Worm (Caenorhabditis elegans) whole organism, L4 larva: ENCODE data around the gene chil-18.

Experiments
- D1046.2 ChIP-seq: fragments of 200-800 bp; sonication (Bioruptor generic); IDR thresholded peaks from 2 replicates; pipeline ENCODE4 v1.3.6; 2022; ENCODE audit warnings: missing genetic modification characterization, missing compliant biosample characterization
- F10B5.3 ChIP-seq: sonication (generic microtip); optimal IDR thresholded peaks from 2 replicates; lab custom pipeline; 2016; ENCODE audit warnings: mild to moderate bottlenecking, missing genetic modification characterization, missing compliant biosample characterization
- F44E2.7 ChIP-seq: fragments of 200-800 bp; sonication (Bioruptor generic); IDR thresholded peaks from 2 replicates; pipeline ENCODE4 v2.1.2; 2022; ENCODE audit warnings: missing genetic modification characterization, missing compliant biosample characterization
- T20F7.1 ChIP-seq: fragments of 200-800 bp; sonication (Bioruptor generic); optimal IDR thresholded peaks from 2 replicates; lab custom pipeline; 2018; ENCODE audit warnings: mild to moderate bottlenecking, missing genetic modification characterization, missing compliant biosample characterization
- T26A8.4 ChIP-seq: fragments of 200-800 bp; sonication (Bioruptor generic); IDR thresholded peaks from 2 replicates; pipeline ENCODE4 v1.3.6; 2022; ENCODE audit warnings: missing genetic modification characterization, missing compliant biosample characterization
- Y75B8A.6 ChIP-seq: fragments of 200-800 bp; sonication (Bioruptor generic); IDR thresholded peaks from 2 replicates; pipeline ENCODE4 v1.3.6; 2022; ENCODE audit warnings: missing genetic modification reagents, missing genetic modification characterization, missing compliant biosample characterization
- ZK337.2 ChIP-seq: fragments of 200-800 bp; sonication (Bioruptor generic); IDR thresholded peaks from 2 replicates; pipeline ENCODE4 v1.3.6; 2022; ENCODE audit warnings: missing genetic modification reagents, missing genetic modification characterization, missing compliant biosample characterization
- ZK546.5 ChIP-seq, 2 experiments: sonication (generic microtip); optimal IDR thresholded peaks; 2 replicates each; lab custom pipeline; 2017; ENCODE audit warnings: missing biosample characterization in 2 of 2, missing genetic modification characterization in 2 of 2
- aly-2 ChIP-seq: sonication (generic microtip); optimal IDR thresholded peaks from 2 replicates; lab custom pipeline; 2018; ENCODE audit warnings: missing biosample characterization, missing genetic modification characterization
- ama-1 ChIP-seq: fragments of 150-350 bp; optimal IDR thresholded peaks from 2 replicates; lab custom pipeline; 2014; ENCODE audit warnings: inconsistent platforms, mixed read lengths
- arid-1 ChIP-seq: fragments of 200-800 bp; sonication (Bioruptor generic); conservative IDR thresholded peaks from 2 replicates; pipeline ENCODE4 v1.3.6; 2022; ENCODE audit warnings: missing genetic modification reagents, missing genetic modification characterization, missing compliant biosample characterization
- attf-4 ChIP-seq: sonication (generic microtip); optimal IDR thresholded peaks from 3 replicates; lab custom pipeline; 2017; ENCODE audit warnings: missing biosample characterization, missing genetic modification characterization
- ceh-32 ChIP-seq: sonication (generic microtip); optimal IDR thresholded peaks from 2 replicates; lab custom pipeline; 2016; ENCODE audit warnings: mild to moderate bottlenecking, missing genetic modification characterization, missing compliant biosample characterization; ENCODE audit not compliant: poor library complexity
- ces-1 ChIP-seq: fragments of 150-350 bp; sonication (generic microtip); optimal IDR thresholded peaks from 4 replicates; lab custom pipeline; 2014; ENCODE audit warnings: missing biosample characterization, missing genetic modification reagents, missing genetic modification characterization
- cey-2 ChIP-seq: sonication (generic microtip); optimal IDR thresholded peaks from 3 replicates; lab custom pipeline; 2017; ENCODE audit warnings: missing genetic modification characterization, mild to moderate bottlenecking, missing compliant biosample characterization, antibody characterized with exemption, borderline replicate concordance; ENCODE audit not compliant: insufficient read depth
- ctbp-1 ChIP-seq: fragments of 200-800 bp; sonication (Bioruptor generic); IDR thresholded peaks from 2 replicates; pipeline ENCODE4 v1.3.6; 2022; ENCODE audit warnings: missing genetic modification reagents, missing genetic modification characterization, missing compliant biosample characterization
- daf-12 ChIP-seq: fragments of 150-350 bp; optimal IDR thresholded peaks from 2 replicates; lab custom pipeline; 2014; ENCODE audit warnings: missing biosample characterization, missing genetic modification reagents, missing genetic modification characterization
- daf-16 ChIP-seq, 3 experiments: sonication (generic microtip); optimal IDR thresholded peaks; 2 replicates each; lab custom pipeline; 2016 to 2017; ENCODE audit warnings: missing genetic modification characterization in 3 of 3, missing genetic modification reagents in 3 of 3, mild to moderate bottlenecking in 2 of 3, missing compliant biosample characterization in 2 of 3, missing biosample characterization in 1 of 3, moderate library complexity in 1 of 3
- dmd-6 ChIP-seq: fragments of 200-800 bp; sonication (Bioruptor generic); IDR thresholded peaks from 2 replicates; pipeline ENCODE4 v1.3.6; 2022; ENCODE audit warnings: missing genetic modification reagents, missing genetic modification characterization, missing compliant biosample characterization
- dmd-8 ChIP-seq: fragments of 200-800 bp; sonication (Bioruptor generic); IDR thresholded peaks from 2 replicates; pipeline ENCODE4 v1.3.6; 2022; ENCODE audit warnings: missing genetic modification characterization, missing compliant biosample characterization
- dpl-1 ChIP-seq: fragments of 150-350 bp; optimal IDR thresholded peaks from 2 replicates; lab custom pipeline; 2014; ENCODE audit warnings: missing biosample characterization, missing genetic modification reagents, missing genetic modification characterization
- dve-1 ChIP-seq: sonication (generic microtip); optimal IDR thresholded peaks from 2 replicates; lab custom pipeline; 2017; ENCODE audit warnings: antibody characterized with exemption, mild to moderate bottlenecking, missing genetic modification characterization, missing compliant biosample characterization; ENCODE audit not compliant: insufficient read depth
- egl-27 ChIP-seq: sonication (generic microtip); optimal IDR thresholded peaks from 3 replicates; lab custom pipeline; 2017; ENCODE audit warnings: missing biosample characterization, missing genetic modification reagents, missing genetic modification characterization
- egl-43 ChIP-seq: fragments of 200-800 bp; sonication (Bioruptor generic); IDR thresholded peaks from 2 replicates; pipeline ENCODE4 v1.3.6; 2022; ENCODE audit warnings: missing genetic modification reagents, missing genetic modification characterization, missing compliant biosample characterization
- fkh-10 ChIP-seq: fragments of 150-350 bp; optimal IDR thresholded peaks from 2 replicates; lab custom pipeline; 2014; ENCODE audit warnings: missing biosample characterization, missing genetic modification reagents, missing genetic modification characterization
- hif-1 ChIP-seq, 2 experiments: sonication (generic microtip); optimal IDR thresholded peaks; 2 replicates each; lab custom pipeline; 2016 to 2017; ENCODE audit warnings: missing compliant biosample characterization in 2 of 2, missing genetic modification characterization in 2 of 2, missing genetic modification reagents in 2 of 2, missing genotype in 2 of 2, mild to moderate bottlenecking in 1 of 2
- hlh-11 ChIP-seq: fragments of 200-800 bp; sonication (Bioruptor generic); optimal IDR thresholded peaks from 2 replicates; lab custom pipeline; 2018; ENCODE audit warnings: mild to moderate bottlenecking, missing genetic modification characterization, missing compliant biosample characterization
- hlh-30 ChIP-seq: sonication (generic microtip); optimal IDR thresholded peaks from 2 replicates; lab custom pipeline; 2017; ENCODE audit warnings: antibody characterized with exemption, mild to moderate bottlenecking, missing genetic modification characterization, missing compliant biosample characterization; ENCODE audit not compliant: insufficient read depth
- hmg-1.1 ChIP-seq: fragments of 200-800 bp; sonication (Bioruptor generic); IDR thresholded peaks from 2 replicates; pipeline ENCODE4 v1.3.6; 2022; ENCODE audit warnings: missing genetic modification reagents, missing genetic modification characterization, missing compliant biosample characterization
- jun-1 ChIP-seq: fragments of 150-350 bp; optimal IDR thresholded peaks from 2 replicates; lab custom pipeline; 2014; ENCODE audit warnings: missing biosample characterization, missing genetic modification reagents, missing genetic modification characterization
- lim-7 ChIP-seq: fragments of 200-800 bp; sonication (Bioruptor generic); IDR thresholded peaks from 2 replicates; pipeline ENCODE4 v1.3.6; 2022; ENCODE audit warnings: missing genetic modification characterization, missing compliant biosample characterization
- lin-15B ChIP-seq: fragments of 150-350 bp; sonication (generic microtip); optimal IDR thresholded peaks from 3 replicates; lab custom pipeline; 2014; ENCODE audit warnings: missing biosample characterization, missing genetic modification characterization
- lin-29 ChIP-seq: fragments of 200-800 bp; sonication (Bioruptor generic); IDR thresholded peaks from 2 replicates; pipeline ENCODE4 v1.3.6; 2022; ENCODE audit warnings: missing genetic modification reagents, missing genetic modification characterization, missing compliant biosample characterization
- lin-38 ChIP-seq: fragments of 200-800 bp; sonication (Bioruptor generic); IDR thresholded peaks from 2 replicates; pipeline ENCODE4 v1.3.6; 2022; ENCODE audit warnings: missing genetic modification reagents, missing genetic modification characterization, missing compliant biosample characterization
- lir-3 ChIP-seq: sonication (generic microtip); optimal IDR thresholded peaks from 2 replicates; lab custom pipeline; 2016; ENCODE audit warnings: mild to moderate bottlenecking, missing genetic modification characterization, missing compliant biosample characterization
- lsy-2 ChIP-seq, 2 experiments: fragments of 150-350 bp in 1 of 2; sonication (generic microtip) in 1 of 2; optimal IDR thresholded peaks; 2 replicates each; lab custom pipeline; 2014 to 2017; ENCODE audit warnings: missing biosample characterization in 2 of 2, missing genetic modification characterization in 2 of 2
- madf-5 ChIP-seq, 2 experiments: fragments of 200-800 bp; sonication (Bioruptor generic); IDR thresholded peaks; 2 replicates each; pipeline ENCODE4 v1.3.6; 2022; ENCODE audit warnings: missing compliant biosample characterization in 2 of 2, missing genetic modification characterization in 2 of 2
- mdt-29 ChIP-seq: fragments of 200-800 bp; sonication (Bioruptor generic); IDR thresholded peaks from 2 replicates; pipeline ENCODE4 v1.3.6; 2022; ENCODE audit warnings: missing genetic modification reagents, missing genetic modification characterization, missing compliant biosample characterization
- mxl-2 ChIP-seq: fragments of 200-800 bp; sonication (Bioruptor generic); conservative IDR thresholded peaks from 2 replicates; pipeline ENCODE4 v1.3.6; 2022; ENCODE audit warnings: missing genetic modification reagents, missing genetic modification characterization, missing compliant biosample characterization
- nhr-111 ChIP-seq: fragments of 200-800 bp; sonication (Bioruptor generic); optimal IDR thresholded peaks from 2 replicates; lab custom pipeline; 2018; ENCODE audit warnings: mild to moderate bottlenecking, missing genetic modification characterization, missing compliant biosample characterization
- nhr-77 ChIP-seq: fragments of 150-350 bp; optimal IDR thresholded peaks from 2 replicates; lab custom pipeline; 2014; ENCODE audit warnings: missing biosample characterization, missing genetic modification characterization
- pha-4 ChIP-seq, 2 experiments: fragments of 150-350 bp in 1 of 2; fragments of 200-800 bp in 1 of 2; sonication (Bioruptor generic) in 1 of 2; IDR thresholded peaks in 1 of 2; optimal IDR thresholded peaks in 1 of 2; 2 replicates each; pipeline versions ENCODE4 v1.3.6 to Lab custom; 2014 to 2022; ENCODE audit warnings: missing genetic modification characterization in 2 of 2, missing genetic modification reagents in 2 of 2, missing biosample characterization in 1 of 2, missing compliant biosample characterization in 1 of 2
- pqm-1 ChIP-seq: sonication (generic microtip); optimal IDR thresholded peaks from 2 replicates; lab custom pipeline; 2017; ENCODE audit warnings: missing biosample characterization, missing genetic modification characterization
- saeg-2 ChIP-seq: fragments of 200-800 bp; sonication (Bioruptor generic); IDR thresholded peaks from 2 replicates; pipeline ENCODE4 v1.3.6; 2022; ENCODE audit warnings: missing genetic modification reagents, missing genetic modification characterization, missing compliant biosample characterization
- sdz-12 ChIP-seq: fragments of 200-800 bp; sonication (Bioruptor generic); optimal IDR thresholded peaks from 2 replicates; lab custom pipeline; 2018; ENCODE audit warnings: mild to moderate bottlenecking, missing genetic modification characterization, missing compliant biosample characterization
- skn-1 ChIP-seq: fragments of 150-350 bp; optimal IDR thresholded peaks from 2 replicates; lab custom pipeline; 2014; ENCODE audit warnings: missing biosample characterization, missing genetic modification characterization
- tra-1 ChIP-seq: fragments of 200-800 bp; sonication (Bioruptor generic); IDR thresholded peaks from 2 replicates; pipeline ENCODE4 v1.3.6; 2022; ENCODE audit warnings: missing genetic modification reagents, missing genetic modification characterization, missing compliant biosample characterization
- unc-130 ChIP-seq: sonication (generic microtip); optimal IDR thresholded peaks from 2 replicates; lab custom pipeline; 2016; ENCODE audit warnings: missing genetic modification reagents, missing genetic modification characterization, missing compliant biosample characterization
- vab-7 ChIP-seq: fragments of 200-800 bp; sonication (Bioruptor generic); IDR thresholded peaks from 2 replicates; pipeline ENCODE4 v1.3.6; 2022; ENCODE audit warnings: missing genetic modification reagents, missing genetic modification characterization, missing compliant biosample characterization
- zip-2 ChIP-seq: fragments of 150-350 bp; optimal IDR thresholded peaks from 2 replicates; lab custom pipeline; 2014; ENCODE audit warnings: missing biosample characterization, missing genetic modification characterization

Gene chil-18

ce11 chrII:9468414-9468813 lies 20.3 kb downstream of the chil-18 start, which contains the start of gene chil-23:
chil-23 (minus strand) TSS chrII:9468611.
- TF ChIP-seq dve-1 (tag; lab: Kevin White, UChicago) (peak; percentile 81), ceh-32 (tag; lab: Kevin White, UChicago) (no peak), T26A8.4 (GFP tag; lab: Robert Waterston, UW) (no peak), arid-1 (no peak), nhr-77 (tag; lab: Kevin White, UChicago) (peak; percentile 87), zip-2 (tag; lab: Kevin White, UChicago) (no peak), attf-4 (no peak), vab-7 (no peak), ZK337.2 (GFP tag; lab: Robert Waterston, UW) (no peak), daf-12 (no peak), cey-2 (tag; lab: Kevin White, UChicago) (no peak), fkh-10 (GFP tag; lab: Kevin White, UChicago) (no peak), Y75B8A.6 (GFP tag; lab: Robert Waterston, UW) (no peak), unc-130 (GFP tag; lab: Kevin White, UChicago) (no peak), T20F7.1 (GFP tag; lab: Kevin White, UChicago) (peak; percentile 28), mxl-2 (GFP tag; lab: Robert Waterston, UW) (no peak), dmd-8 (GFP tag; lab: Robert Waterston, UW) (no peak), nhr-111 (GFP tag; lab: Kevin White, UChicago) (no peak), madf-5 (GFP tag; IDR thresholded peaks at IDR 0.05; lab: Robert Waterston, UW) (no peak), aly-2 (no peak), pqm-1 (tag; lab: Kevin White, UChicago) (peak; percentile 99), lir-3 (tag; lab: Kevin White, UChicago) (no peak), egl-43 (GFP tag; lab: Robert Waterston, UW) (no peak), pha-4 (GFP tag; IDR thresholded peaks at IDR 0.05; lab: Robert Waterston, UW) (no peak), pha-4 (tag; optimal IDR thresholded peaks at IDR 0.05; lab: Kevin White, UChicago) (no peak), hlh-30 (tag; lab: Kevin White, UChicago) (no peak), hmg-1.1 (no peak), tra-1 (GFP tag; lab: Robert Waterston, UW) (no peak), saeg-2 (no peak), ces-1 (no peak), hlh-11 (no peak), daf-16 (GFP tag; optimal IDR thresholded peaks at IDR 0.05; lab: Kevin White, UChicago) (no peak), daf-16 (tag; optimal IDR thresholded peaks at IDR 0.05; lab: Kevin White, UChicago) (peak; percentile 70), sdz-12 (no peak), ama-1 (lab: Kevin White, UChicago) (no peak), lin-29 (GFP tag; lab: Robert Waterston, UW) (no peak), F44E2.7 (GFP tag; lab: Robert Waterston, UW) (no peak), F10B5.3 (tag; lab: Kevin White, UChicago) (no peak), dmd-6 (GFP tag; lab: Robert Waterston, UW) (peak; percentile 89), dpl-1 (GFP tag; lab: Kevin White, UChicago) (no peak), mdt-29 (GFP tag; lab: Robert Waterston, UW) (no peak), jun-1 (tag; lab: Kevin White, UChicago) (no peak), egl-27 (tag; lab: Kevin White, UChicago) (no peak), lin-38 (GFP tag; lab: Robert Waterston, UW) (no peak), lim-7 (GFP tag; lab: Robert Waterston, UW) (no peak), ZK546.5 (tag; optimal IDR thresholded peaks at IDR 0.05; lab: Kevin White, UChicago) (no peak), ctbp-1 (GFP tag; lab: Robert Waterston, UW) (no peak), skn-1 (tag; lab: Kevin White, UChicago) (no peak), lsy-2 (tag; optimal IDR thresholded peaks at IDR 0.05; lab: Kevin White, UChicago) (no peak), hif-1 (tag; optimal IDR thresholded peaks at IDR 0.05; lab: Kevin White, UChicago) (no peak), lin-15B (no peak), D1046.2 (GFP tag; lab: Robert Waterston, UW) (no peak)
